Fruit fly (Drosophila melanogaster): ENCODE measurements around the gene CASK.

CASK gene

DNA sequence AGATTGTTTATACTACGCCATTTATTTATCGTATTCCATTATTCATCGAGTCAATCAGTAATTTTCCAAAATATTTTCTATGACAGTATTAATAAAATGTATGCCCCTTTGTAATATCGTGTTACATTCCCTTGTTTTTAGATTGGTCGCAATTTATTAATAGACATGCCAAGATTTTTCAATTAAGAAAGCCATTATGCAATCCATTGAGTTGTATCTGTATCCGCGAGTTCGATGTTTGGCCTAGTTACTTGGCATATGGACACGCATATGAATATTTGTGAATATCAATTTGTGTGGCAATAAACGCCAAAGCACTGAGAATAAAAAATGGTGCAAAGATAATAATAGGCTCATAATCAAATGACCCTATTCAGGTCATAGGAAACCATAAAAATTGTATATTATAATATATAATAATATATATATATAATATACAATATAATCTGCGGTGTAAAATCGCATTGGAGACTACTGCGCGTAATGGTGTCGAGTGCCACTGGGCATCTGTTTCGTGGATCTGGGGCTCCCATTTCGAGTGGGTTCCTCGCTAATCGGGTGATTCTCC lies 41.4 kb upstream of the CASK start (continued):
- TF ChIP-seq ken (GFP tag; IDR thresholded peaks at IDR 0.05): no peak
- TF ChIP-seq Sry-β (GFP tag; optimal IDR thresholded peaks at IDR 0.05): no peak
- no peak for TF ChIP-seq nau (GFP tag; optimal IDR thresholded peaks at IDR 0.05)
- no peak for TF ChIP-seq CG10543 (GFP tag; optimal IDR thresholded peaks at IDR 0.05)
- TF ChIP-seq CG7839 (tag; optimal IDR thresholded peaks at IDR 0.05): peak; percentile 20
- TF ChIP-seq ac (GFP tag; optimal IDR thresholded peaks at IDR 0.05): no peak
- TF ChIP-seq grn (GFP tag; optimal IDR thresholded peaks at IDR 0.05): no peak
- no peak for TF ChIP-seq lbe (GFP tag; optimal IDR thresholded peaks at IDR 0.05)
- TF ChIP-seq CG9817 (tag; optimal IDR thresholded peaks at IDR 0.05): no peak
- no peak for TF ChIP-seq insv (GFP tag; optimal IDR thresholded peaks at IDR 0.05)
- no peak for TF ChIP-seq CG14667 (GFP tag; IDR thresholded peaks at IDR 0.05)
- TF ChIP-seq ase (GFP tag; IDR thresholded peaks at IDR 0.05): no peak
- TF ChIP-seq CG15601 (tag; optimal IDR thresholded peaks at IDR 0.05): no peak
- TF ChIP-seq CG4360 (GFP tag; IDR thresholded peaks at IDR 0.05): no peak
- no peak for TF ChIP-seq H2.0 (GFP tag; IDR thresholded peaks at IDR 0.05)
- no peak for TF ChIP-seq GATAe (GFP tag; conservative IDR thresholded peaks at IDR 0.05)
- no peak for TF ChIP-seq croc (GFP tag; conservative IDR thresholded peaks at IDR 0.05)
- TF ChIP-seq Asciz (GFP tag; optimal IDR thresholded peaks at IDR 0.05): no peak
- TF ChIP-seq ttk (GFP tag; IDR thresholded peaks at IDR 0.05): no peak
- no peak for TF ChIP-seq CG1233 (GFP tag; optimal IDR thresholded peaks at IDR 0.05)
- TF ChIP-seq MESR4 (GFP tag; optimal IDR thresholded peaks at IDR 0.05): no peak
- no peak for TF ChIP-seq CG2889 (GFP tag; IDR thresholded peaks at IDR 0.05)
- TF ChIP-seq Stat92E (GFP tag; optimal IDR thresholded peaks at IDR 0.05): no peak
- no peak for TF ChIP-seq CG7987 (GFP tag; optimal IDR thresholded peaks at IDR 0.05)
- no peak for TF ChIP-seq CG12769 (tag; optimal IDR thresholded peaks at IDR 0.05)
- no peak for TF ChIP-seq Fer1 (GFP tag; optimal IDR thresholded peaks at IDR 0.05)
- TF ChIP-seq BtbVII (GFP tag; optimal IDR thresholded peaks at IDR 0.05): no peak
- no peak for TF ChIP-seq br (optimal IDR thresholded peaks at IDR 0.05)
- peak; percentile 14 for TF ChIP-seq ATbp (GFP tag; optimal IDR thresholded peaks at IDR 0.05)
- no peak for TF ChIP-seq fd64A (GFP tag; optimal IDR thresholded peaks at IDR 0.05)
- TF ChIP-seq ftz-f1 (GFP tag; optimal IDR thresholded peaks at IDR 0.05): no peak
- TF ChIP-seq CG16813 (GFP tag; IDR thresholded peaks at IDR 0.05; ENCODE audit: partially characterized antibody): no peak
- no peak for TF ChIP-seq HHEX (GFP tag; optimal IDR thresholded peaks at IDR 0.05)
- no peak for TF ChIP-seq CG9727 (GFP tag; optimal IDR thresholded peaks at IDR 0.05)
- TF ChIP-seq CG1647 (GFP tag; optimal IDR thresholded peaks at IDR 0.05): no peak
- TF ChIP-seq CG2712 (tag; optimal IDR thresholded peaks at IDR 0.05): peak; percentile 21
- no peak for TF ChIP-seq eyg (GFP tag; optimal IDR thresholded peaks at IDR 0.05)
- TF ChIP-seq CG14710 (tag; optimal IDR thresholded peaks at IDR 0.05): no peak
- TF ChIP-seq CG30020 (tag; optimal IDR thresholded peaks at IDR 0.05): no peak
- no peak for TF ChIP-seq kni (GFP tag; optimal IDR thresholded peaks at IDR 0.05)
- TF ChIP-seq zen (tag; optimal IDR thresholded peaks at IDR 0.05): no peak
- no peak for TF ChIP-seq CG33557 (GFP tag; optimal IDR thresholded peaks at IDR 0.05)
- TF ChIP-seq CG10209 (GFP tag; optimal IDR thresholded peaks at IDR 0.05): peak; percentile 20
- no peak for TF ChIP-seq Drgx (GFP tag; IDR thresholded peaks at IDR 0.05)
- TF ChIP-seq CG18619 (GFP tag; optimal IDR thresholded peaks at IDR 0.05): no peak
- no peak for TF ChIP-seq caup (GFP tag; optimal IDR thresholded peaks at IDR 0.05; ENCODE audit: severe bottlenecking)
- no peak for TF ChIP-seq CG14050 (GFP tag; IDR thresholded peaks at IDR 0.05)
- no peak for TF ChIP-seq CG7357 (GFP tag; IDR thresholded peaks at IDR 0.05)
- no peak for TF ChIP-seq al (GFP tag; IDR thresholded peaks at IDR 0.05)
- no peak for TF ChIP-seq C15 (GFP tag; IDR thresholded peaks at IDR 0.05)
- TF ChIP-seq CG8924 (tag; optimal IDR thresholded peaks at IDR 0.05): no peak
